Fruit fly (Drosophila melanogaster) whole organism, embryonic: Measurements from ENCODE around the gene LSm7.

Experiments
- B-H2 ChIP-seq: fragments of 200-800 bp; sonication (Bioruptor generic); optimal IDR thresholded peaks from 2 replicates; lab custom pipeline; 2018; ENCODE audit warnings: missing biosample characterization, mild to moderate bottlenecking, missing genetic modification characterization
- Blimp-1 ChIP-seq: fragments of 200-800 bp; sonication (Bioruptor generic); optimal IDR thresholded peaks from 3 replicates; lab custom pipeline; 2018; ENCODE audit warnings: missing biosample characterization, missing genetic modification characterization, mild to moderate bottlenecking, moderate library complexity, missing genetic modification reagents
- CG10267 ChIP-seq: fragments of 200-800 bp; sonication (Bioruptor generic); optimal IDR thresholded peaks from 2 replicates; lab custom pipeline; 2018; ENCODE audit warnings: missing biosample characterization, mild to moderate bottlenecking, missing genetic modification characterization, moderate library complexity
- CG12071 ChIP-seq: fragments of 200-800 bp; sonication (Bioruptor generic); optimal IDR thresholded peaks from 3 replicates; lab custom pipeline; 2018; ENCODE audit warnings: missing biosample characterization, mild to moderate bottlenecking, missing genetic modification characterization
- CG12219 ChIP-seq: fragments of 200-800 bp; sonication (Bioruptor generic); optimal IDR thresholded peaks from 3 replicates; lab custom pipeline; 2018; ENCODE audit warnings: missing biosample characterization, mild to moderate bottlenecking, missing genetic modification characterization
- CG1233 ChIP-seq: fragments of 200-800 bp; sonication (Bioruptor generic); optimal IDR thresholded peaks from 4 replicates; lab custom pipeline; 2018; ENCODE audit warnings: missing biosample characterization, mild to moderate bottlenecking, missing genetic modification characterization
- CG12391 ChIP-seq: fragments of 200-800 bp; sonication (Bioruptor generic); optimal IDR thresholded peaks from 3 replicates; lab custom pipeline; 2018; ENCODE audit warnings: missing biosample characterization, mild to moderate bottlenecking, missing genetic modification characterization, moderate library complexity
- CG14710 ChIP-seq: fragments of 200-800 bp; sonication (Bioruptor generic); optimal IDR thresholded peaks from 3 replicates; lab custom pipeline; 2019; ENCODE audit warnings: missing biosample characterization, mild to moderate bottlenecking, missing genetic modification characterization, moderate library complexity
- CG16815 ChIP-seq: fragments of 200-800 bp; sonication (Bioruptor generic); optimal IDR thresholded peaks from 3 replicates; lab custom pipeline; 2017; ENCODE audit warnings: missing biosample characterization, mild to moderate bottlenecking, missing genetic modification characterization
- CG17385 ChIP-seq: fragments of 200-800 bp; sonication (Bioruptor generic); optimal IDR thresholded peaks from 3 replicates; lab custom pipeline; 2018; ENCODE audit warnings: missing biosample characterization, mild to moderate bottlenecking, missing genetic modification characterization
- CG1832 ChIP-seq: fragments of 200-800 bp; sonication (Bioruptor generic); optimal IDR thresholded peaks from 2 replicates; lab custom pipeline; 2017; ENCODE audit warnings: missing biosample characterization, mild to moderate bottlenecking, missing genetic modification characterization, inconsistent platforms
- CG2678 ChIP-seq: fragments of 200-800 bp; sonication (Bioruptor generic); optimal IDR thresholded peaks from 3 replicates; lab custom pipeline; 2019; ENCODE audit warnings: missing biosample characterization, mild to moderate bottlenecking, missing genetic modification characterization, moderate library complexity
- CG30020 ChIP-seq: fragments of 200-800 bp; optimal IDR thresholded peaks from 2 replicates; lab custom pipeline; 2019; ENCODE audit warnings: missing biosample characterization, mild to moderate bottlenecking, missing genetic modification characterization, moderate library complexity
- CG34376 ChIP-seq: fragments of 200-800 bp; sonication (Bioruptor generic); optimal IDR thresholded peaks from 2 replicates; lab custom pipeline; 2018; ENCODE audit warnings: missing biosample characterization, mild to moderate bottlenecking, missing genetic modification characterization
- CG4328 ChIP-seq: fragments of 200-800 bp; sonication (Bioruptor generic); optimal IDR thresholded peaks from 3 replicates; lab custom pipeline; 2017; ENCODE audit warnings: missing biosample characterization, missing genetic modification reagents, missing genetic modification characterization
- CG4404 ChIP-seq: fragments of 200-800 bp; sonication (Bioruptor generic); IDR thresholded peaks from 2 replicates; pipeline ENCODE4 v1.3.6; 2022; ENCODE audit warnings: missing biosample characterization, missing genetic modification characterization
- CG4617 ChIP-seq: fragments of 200-800 bp; sonication (Bioruptor generic); optimal IDR thresholded peaks from 3 replicates; lab custom pipeline; 2016; ENCODE audit warnings: missing biosample characterization, missing genetic modification characterization, borderline replicate concordance
- CG6791 ChIP-seq: fragments of 200-800 bp; sonication (Bioruptor generic); IDR thresholded peaks from 3 replicates; pipeline ENCODE4 v1.3.6; 2022; ENCODE audit warnings: missing biosample characterization, missing genetic modification characterization; ENCODE audit not compliant: partially characterized antibody
- CG6854 ChIP-seq: fragments of 200-800 bp; sonication (Bioruptor generic); optimal IDR thresholded peaks from 3 replicates; lab custom pipeline; 2017; ENCODE audit warnings: missing biosample characterization, mild to moderate bottlenecking, missing genetic modification characterization
- CG9727 ChIP-seq: fragments of 200-800 bp; sonication (Bioruptor generic); optimal IDR thresholded peaks from 3 replicates; lab custom pipeline; 2017; ENCODE audit warnings: missing biosample characterization, mild to moderate bottlenecking, missing genetic modification characterization
- D19A ChIP-seq: fragments of 200-800 bp; optimal IDR thresholded peaks from 3 replicates; lab custom pipeline; 2019; ENCODE audit warnings: missing biosample characterization, mild to moderate bottlenecking, missing genetic modification characterization, moderate library complexity
- Dek ChIP-seq: fragments of 200-800 bp; sonication (Bioruptor generic); optimal IDR thresholded peaks from 3 replicates; lab custom pipeline; 2019; ENCODE audit warnings: missing biosample characterization, mild to moderate bottlenecking, missing genetic modification characterization, moderate library complexity
- Ets65A ChIP-seq: fragments of 200-800 bp; sonication (Bioruptor generic); peaks from one replicate; lab custom pipeline; 2016; ENCODE audit warnings: missing biosample characterization, missing genetic modification characterization
- Fer2 ChIP-seq: fragments of 200-800 bp; sonication (Bioruptor generic); optimal IDR thresholded peaks from 2 replicates; lab custom pipeline; 2018; ENCODE audit warnings: missing biosample characterization, mild to moderate bottlenecking, missing genetic modification characterization, moderate library complexity
- Gug ChIP-seq: fragments of 200-800 bp; sonication (Bioruptor generic); IDR thresholded peaks from 4 replicates; pipeline ENCODE4 v1.3.6; 2022; ENCODE audit warnings: missing biosample characterization, missing genetic modification characterization
- HmgZ ChIP-seq: fragments of 200-800 bp; sonication (Bioruptor generic); optimal IDR thresholded peaks from 2 replicates; lab custom pipeline; 2018; ENCODE audit warnings: missing biosample characterization, mild to moderate bottlenecking, missing genetic modification characterization
- Hmr ChIP-seq: fragments of 200-800 bp; sonication (Bioruptor generic); optimal IDR thresholded peaks from 3 replicates; lab custom pipeline; 2017; ENCODE audit warnings: mild to moderate bottlenecking, missing biosample characterization, missing genetic modification reagents, missing genetic modification characterization
- Hmx ChIP-seq: fragments of 200-800 bp; sonication (Bioruptor generic); optimal IDR thresholded peaks from 2 replicates; lab custom pipeline; 2016; ENCODE audit warnings: missing biosample characterization, missing genetic modification characterization
- Oaz ChIP-seq: fragments of 200-800 bp; sonication (Bioruptor generic); IDR thresholded peaks from 2 replicates; pipeline ENCODE4 v1.3.6; 2022; ENCODE audit warnings: missing biosample characterization, missing genetic modification characterization
- Pdp1 ChIP-seq, 2 experiments: fragments of 200-800 bp; sonication (Bioruptor generic); optimal IDR thresholded peaks; 3 replicates each; lab custom pipeline; 2016; ENCODE audit warnings: missing biosample characterization in 2 of 2, missing genetic modification characterization in 2 of 2, mild to moderate bottlenecking in 1 of 2, moderate library complexity in 1 of 2
- Rx ChIP-seq: fragments of 200-800 bp; sonication (Bioruptor generic); IDR thresholded peaks from 2 replicates; pipeline ENCODE4 v1.3.6; 2022; ENCODE audit warnings: missing biosample characterization, missing genetic modification characterization
- Side ChIP-seq: fragments of 200-800 bp; sonication (Bioruptor generic); optimal IDR thresholded peaks from 2 replicates; lab custom pipeline; 2016; ENCODE audit warnings: missing biosample characterization, missing genetic modification characterization
- Sry-δ ChIP-seq: fragments of 200-800 bp; sonication (Bioruptor generic); optimal IDR thresholded peaks from 2 replicates; lab custom pipeline; 2016; ENCODE audit warnings: missing biosample characterization, missing genetic modification characterization
- TFAM ChIP-seq: fragments of 200-800 bp; sonication (Bioruptor generic); optimal IDR thresholded peaks from 2 replicates; lab custom pipeline; 2017; ENCODE audit warnings: missing biosample characterization, missing genetic modification characterization, inconsistent platforms
- aop ChIP-seq: fragments of 200-800 bp; sonication (Bioruptor generic); IDR thresholded peaks from 2 replicates; pipeline ENCODE4 v1.3.6; 2022; ENCODE audit warnings: missing biosample characterization, missing genetic modification characterization
- cwo ChIP-seq: fragments of 200-800 bp; sonication (Bioruptor generic); optimal IDR thresholded peaks from 3 replicates; lab custom pipeline; 2017; ENCODE audit warnings: missing biosample characterization, missing genetic modification characterization, mild to moderate bottlenecking, moderate library complexity, missing genetic modification reagents
- eyg ChIP-seq: fragments of 200-800 bp; sonication (Bioruptor generic); optimal IDR thresholded peaks from 3 replicates; lab custom pipeline; 2016; ENCODE audit warnings: missing biosample characterization, missing genetic modification characterization
- fd96Cb ChIP-seq: fragments of 200-800 bp; sonication (Bioruptor generic); optimal IDR thresholded peaks from 2 replicates; lab custom pipeline; 2018; ENCODE audit warnings: missing biosample characterization, mild to moderate bottlenecking, missing genetic modification characterization, moderate library complexity
- grn ChIP-seq: fragments of 200-800 bp; sonication (Bioruptor generic); optimal IDR thresholded peaks from 3 replicates; lab custom pipeline; 2017; ENCODE audit warnings: missing biosample characterization, missing genetic modification characterization
- gsb ChIP-seq: fragments of 200-800 bp; sonication (Bioruptor generic); IDR thresholded peaks from 2 replicates; pipeline ENCODE4 v1.3.6; 2022; ENCODE audit warnings: missing biosample characterization, missing genetic modification characterization
- lilli ChIP-seq: fragments of 200-800 bp; sonication (Bioruptor generic); optimal IDR thresholded peaks from 3 replicates; lab custom pipeline; 2016; ENCODE audit warnings: missing biosample characterization, missing genetic modification characterization
- mirr ChIP-seq: fragments of 200-800 bp; sonication (Bioruptor generic); optimal IDR thresholded peaks from 3 replicates; lab custom pipeline; 2018; ENCODE audit warnings: missing biosample characterization, mild to moderate bottlenecking, missing genetic modification characterization
- schlank ChIP-seq: fragments of 200-800 bp; sonication (Bioruptor generic); optimal IDR thresholded peaks from 2 replicates; lab custom pipeline; 2018; ENCODE audit warnings: missing biosample characterization, mild to moderate bottlenecking, missing genetic modification characterization
- seq ChIP-seq: fragments of 200-800 bp; sonication (Bioruptor generic); IDR thresholded peaks from 2 replicates; pipeline ENCODE4 v1.3.6; 2022; ENCODE audit warnings: missing biosample characterization, missing genetic modification characterization
- slp2 ChIP-seq: fragments of 200-800 bp; sonication (Bioruptor generic); optimal IDR thresholded peaks from 2 replicates; lab custom pipeline; 2016; ENCODE audit warnings: missing biosample characterization, missing genetic modification characterization
- sug ChIP-seq: fragments of 200-800 bp; optimal IDR thresholded peaks from 2 replicates; lab custom pipeline; 2019; ENCODE audit warnings: missing biosample characterization, mild to moderate bottlenecking, missing genetic modification characterization, moderate library complexity
- tup ChIP-seq: fragments of 200-800 bp; sonication (Bioruptor generic); optimal IDR thresholded peaks from 2 replicates; lab custom pipeline; 2016; ENCODE audit warnings: missing biosample characterization, mild to moderate bottlenecking, missing genetic modification characterization, moderate library complexity
- unc-4 ChIP-seq: fragments of 200-800 bp; sonication (Bioruptor generic); IDR thresholded peaks from 2 replicates; pipeline ENCODE4 v1.3.6; 2022; ENCODE audit warnings: missing biosample characterization, missing genetic modification characterization; ENCODE audit not compliant: partially characterized antibody
- unpg ChIP-seq: fragments of 200-800 bp; sonication (Bioruptor generic); optimal IDR thresholded peaks from 3 replicates; lab custom pipeline; 2018; ENCODE audit warnings: missing biosample characterization, mild to moderate bottlenecking, missing genetic modification characterization, moderate library complexity
- wdn ChIP-seq: fragments of 200-800 bp; sonication (Bioruptor generic); IDR thresholded peaks from 2 replicates; pipeline ENCODE4 v1.3.6; 2022; ENCODE audit warnings: missing biosample characterization, missing genetic modification characterization

The LSm7 gene

dm6 chr2L:16790671-16791270 lies 47.9 kb upstream of the LSm7 start, which contains the start of gene Cyt-b5-r (continued):
- TF ChIP-seq CG6791 (no peak), Gug (GFP tag; lab: Robert Waterston, UW) (no peak), slp2 (GFP tag; lab: Kevin White, UChicago) (no peak), CG2678 (tag; lab: Kevin White, UChicago) (peak; percentile 31), gsb (no peak), unpg (GFP tag; lab: Kevin White, UChicago) (no peak), CG12071 (no peak), D19A (tag; lab: Kevin White, UChicago) (no peak), eyg (GFP tag; lab: Kevin White, UChicago) (no peak), Blimp-1 (GFP tag; lab: Kevin White, UChicago) (no peak), CG30020 (tag; lab: Kevin White, UChicago) (no peak), CG34376 (GFP tag; lab: Kevin White, UChicago) (peak; percentile 96), CG16815 (no peak), Hmr (GFP tag; lab: Kevin White, UChicago) (no peak), Rx (no peak), mirr (GFP tag; lab: Kevin White, UChicago) (peak; percentile 91), Dek (tag; lab: Kevin White, UChicago) (no peak), CG12219 (GFP tag; lab: Kevin White, UChicago) (no peak), CG1233 (GFP tag; lab: Kevin White, UChicago) (peak; percentile 55), HmgZ (tag; lab: Kevin White, UChicago) (peak; percentile 33), CG17385 (GFP tag; lab: Kevin White, UChicago) (peak; percentile 26), CG1832 (GFP tag; lab: Kevin White, UChicago) (no peak), TFAM (GFP tag; lab: Kevin White, UChicago) (no peak), CG14710 (no peak), CG9727 (GFP tag; lab: Kevin White, UChicago) (no peak), tup (GFP tag; lab: Kevin White, UChicago) (no peak), grn (GFP tag; lab: Kevin White, UChicago) (peak; percentile 62), CG4404 (no peak), Side (GFP tag; lab: Kevin White, UChicago) (no peak), fd96Cb (no peak), wdn (GFP tag; lab: Robert Waterston, UW) (no peak), Hmx (GFP tag; lab: Kevin White, UChicago) (no peak), Sry-δ (GFP tag; lab: Kevin White, UChicago) (no peak), CG12391 (tag; lab: Kevin White, UChicago) (no peak), lilli (GFP tag; lab: Kevin White, UChicago) (no peak), Oaz (GFP tag; lab: Robert Waterston, UW) (no peak), Pdp1 (GFP tag; optimal IDR thresholded peaks at IDR 0.05; lab: Kevin White, UChicago) (peak in 1 of 2 experiments; percentile 98), seq (GFP tag; lab: Robert Waterston, UW) (no peak), Fer2 (tag; lab: Kevin White, UChicago) (no peak), CG4617 (GFP tag; lab: Kevin White, UChicago) (no peak), Ets65A (GFP tag; lab: Kevin White, UChicago) (peak; percentile 66), aop (no peak), sug (peak; percentile 100), B-H2 (GFP tag; lab: Kevin White, UChicago) (peak; percentile 34), schlank (tag; lab: Kevin White, UChicago) (no peak), cwo (GFP tag; lab: Kevin White, UChicago) (peak; percentile 83), unc-4 (GFP tag; lab: Robert Waterston, UW) (no peak), CG4328 (GFP tag; lab: Kevin White, UChicago) (no peak), CG10267 (tag; lab: Kevin White, UChicago) (no peak), CG6854 (GFP tag; lab: Kevin White, UChicago) (no peak)
